Worm (Caenorhabditis elegans) whole organism, midembryonic: ENCODE results near the gene srx-116.

ENCODE experiments used
- T22C8.4 ChIP-seq: fragments of 200-800 bp; sonication (Bioruptor generic); IDR thresholded peaks from 2 replicates; pipeline ENCODE4 v1.3.6; 2022; ENCODE audit warnings: missing genetic modification characterization, missing compliant biosample characterization
- ztf-23 ChIP-seq: fragments of 200-800 bp; sonication (Bioruptor generic); IDR thresholded peaks from 2 replicates; pipeline ENCODE4 v1.3.6; 2022; ENCODE audit warnings: missing genetic modification reagents, missing genetic modification characterization, missing compliant biosample characterization
- ztf-29 ChIP-seq: fragments of 200-800 bp; sonication (Bioruptor generic); IDR thresholded peaks from 2 replicates; pipeline ENCODE4 v1.3.6; 2022; ENCODE audit warnings: missing genetic modification reagents, missing genetic modification characterization, missing compliant biosample characterization

DNA sequence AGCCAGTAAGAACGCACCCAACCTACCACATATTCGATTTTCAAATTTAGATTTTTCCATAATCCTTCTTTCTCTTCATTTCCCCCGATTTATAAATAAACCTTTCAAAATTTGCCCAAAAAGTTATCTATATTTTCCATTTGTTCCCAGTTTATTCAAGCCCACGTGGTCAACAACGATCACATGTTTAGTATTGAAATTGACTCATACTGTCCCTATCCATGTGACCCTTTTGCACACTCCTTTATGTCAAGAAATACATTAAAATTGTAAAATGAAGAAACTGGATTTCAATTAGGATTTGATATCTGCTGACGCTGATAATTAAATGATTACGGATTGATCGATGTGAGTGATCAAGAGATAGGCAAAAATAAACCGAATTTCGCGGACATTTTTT lies 35.5 kb upstream of the srx-116 start:
- TF ChIP-seq ztf-23 (GFP tag; lab: Robert Waterston, UW) (no peak), ztf-29 (GFP tag; lab: Robert Waterston, UW) (no peak), T22C8.4 (GFP tag; lab: Robert Waterston, UW) (no peak)
